Fruit fly (Drosophila melanogaster): ENCODE results near the gene Acp26Aa.

Acp26Aa gene

DNA sequence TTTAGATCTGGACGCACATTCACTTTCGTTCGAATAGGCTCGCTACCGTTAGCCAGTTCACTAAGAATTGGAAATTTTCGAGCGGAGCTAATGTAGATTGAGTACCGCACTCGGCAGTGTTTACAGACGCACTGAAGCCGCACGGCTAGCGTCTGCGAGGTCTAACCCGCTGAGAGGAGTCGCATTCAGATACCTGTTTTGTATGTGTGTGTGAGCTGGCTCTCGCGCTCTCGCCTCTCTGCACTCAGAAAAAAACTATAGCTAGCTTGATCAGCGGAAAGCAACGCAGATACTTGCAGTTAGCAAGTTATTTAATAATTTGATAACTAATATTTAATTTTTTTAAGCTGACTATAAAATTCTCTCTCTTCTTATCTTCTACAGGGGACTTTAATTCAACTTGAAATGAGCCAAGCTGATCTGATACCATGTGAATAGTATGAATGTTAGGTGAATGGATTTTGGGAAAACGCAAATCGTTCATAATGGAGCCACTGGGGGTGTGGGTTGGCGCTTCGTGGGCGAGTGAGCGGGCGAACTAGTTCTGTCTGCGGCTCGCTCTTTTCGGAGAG, 14.2 kb downstream of the Acp26Aa start, which contains the start of gene rau (continued):
- TF ChIP-seq dsx (GFP tag; optimal IDR thresholded peaks at IDR 0.05; ENCODE audit: poor library complexity, severe bottlenecking) (peak; percentile 53), Eip93F (GFP tag; optimal IDR thresholded peaks at IDR 0.05) (peak; percentile 26), CG8119 (GFP tag; IDR thresholded peaks at IDR 0.05) (peak; percentile 82), Met (GFP tag; optimal IDR thresholded peaks at IDR 0.05) (peak; percentile 72), Blimp-1 (GFP tag; optimal IDR thresholded peaks at IDR 0.05) (no peak), salr (GFP tag; optimal IDR thresholded peaks at IDR 0.05) (peak in 1 of 2 experiments; percentile 72), Smox (GFP tag; optimal IDR thresholded peaks at IDR 0.05) (peak; percentile 53), Hr39 (GFP tag; optimal IDR thresholded peaks at IDR 0.05) (peak; percentile 29), CG1621 (tag; optimal IDR thresholded peaks at IDR 0.05) (peak; percentile 23), CG11294 (GFP tag; IDR thresholded peaks at IDR 0.05) (peak; percentile 53; the same call in 1 of the 2 replicates), net (GFP tag; optimal IDR thresholded peaks at IDR 0.05) (peak; percentile 74), CG3032 (tag; optimal IDR thresholded peaks at IDR 0.05) (peak; percentile 79), CG16779 (tag; optimal IDR thresholded peaks at IDR 0.05) (peak; percentile 56), CG31627 (GFP tag; optimal IDR thresholded peaks at IDR 0.05) (peak; percentile 54), OdsH (GFP tag; optimal IDR thresholded peaks at IDR 0.05) (peak; percentile 82), CG32006 (GFP tag; optimal IDR thresholded peaks at IDR 0.05) (peak; percentile 84), Eip75B (GFP tag; optimal IDR thresholded peaks at IDR 0.05) (peak; percentile 69)

DNA sequence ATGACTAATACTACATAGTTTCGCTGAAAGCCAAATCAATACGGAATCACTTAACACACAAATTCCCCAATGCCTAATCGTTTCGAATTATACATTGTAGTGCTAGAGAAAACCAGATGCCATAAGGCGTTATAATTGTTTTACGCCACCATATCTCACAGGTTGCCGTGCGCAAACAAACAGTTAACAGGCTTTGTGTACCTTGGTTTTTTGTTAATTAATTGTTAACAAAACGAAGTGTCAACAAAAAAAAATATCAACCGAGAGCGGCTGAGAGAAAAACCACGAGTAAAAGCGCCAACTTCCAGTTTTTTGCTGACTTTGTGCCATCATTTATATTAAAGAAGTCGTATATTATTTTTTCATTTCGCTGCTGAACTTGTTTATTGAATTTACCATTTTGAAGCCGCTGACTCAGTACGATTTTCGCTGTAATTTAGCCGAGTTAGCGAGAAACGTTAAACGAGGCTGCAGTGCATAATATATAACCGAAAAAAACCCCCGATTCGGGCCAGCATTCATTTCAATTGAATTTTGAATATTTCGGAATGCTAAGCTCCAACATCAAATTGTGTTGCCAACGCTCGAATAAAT, 17.1 kb downstream of the Acp26Aa start:
- peak; percentile 6 for TF ChIP-seq CG34406 (GFP tag; optimal IDR thresholded peaks at IDR 0.05)
- peak; percentile 73 for TF ChIP-seq Eip78C (GFP tag)
- TF ChIP-seq Sox102F (GFP tag; optimal IDR thresholded peaks at IDR 0.05): peak; percentile 22
- TF ChIP-seq Hr4 (GFP tag; optimal IDR thresholded peaks at IDR 0.05): no peak
- no peak for TF ChIP-seq salr (GFP tag; optimal IDR thresholded peaks at IDR 0.05)
- TF ChIP-seq CG11762 (GFP tag; optimal IDR thresholded peaks at IDR 0.05; ENCODE audit: insufficient read depth): no peak
- peak; percentile 95 for TF ChIP-seq fkh (GFP tag; optimal IDR thresholded peaks at IDR 0.05)
- no peak for TF ChIP-seq cyc (GFP tag; optimal IDR thresholded peaks at IDR 0.05)
- TF ChIP-seq svp (GFP tag): peak; percentile 40
- TF ChIP-seq acj6 (GFP tag; optimal IDR thresholded peaks at IDR 0.05): no peak
- TF ChIP-seq CG9139 (GFP tag; optimal IDR thresholded peaks at IDR 0.05): no peak
- no peak for TF ChIP-seq net (GFP tag; optimal IDR thresholded peaks at IDR 0.05)
- 0 out of 3 replicates have a peak, but pooled peaks have one; percentile 26 for TF ChIP-seq CG6163 (GFP tag; IDR thresholded peaks at IDR 0.05)
- peak; percentile 24 for TF ChIP-seq vri (GFP tag; optimal IDR thresholded peaks at IDR 0.05)
- no peak for TF ChIP-seq CG10631 (GFP tag; optimal IDR thresholded peaks at IDR 0.05)
- no peak for TF ChIP-seq topi (GFP tag; optimal IDR thresholded peaks at IDR 0.05)

DNA sequence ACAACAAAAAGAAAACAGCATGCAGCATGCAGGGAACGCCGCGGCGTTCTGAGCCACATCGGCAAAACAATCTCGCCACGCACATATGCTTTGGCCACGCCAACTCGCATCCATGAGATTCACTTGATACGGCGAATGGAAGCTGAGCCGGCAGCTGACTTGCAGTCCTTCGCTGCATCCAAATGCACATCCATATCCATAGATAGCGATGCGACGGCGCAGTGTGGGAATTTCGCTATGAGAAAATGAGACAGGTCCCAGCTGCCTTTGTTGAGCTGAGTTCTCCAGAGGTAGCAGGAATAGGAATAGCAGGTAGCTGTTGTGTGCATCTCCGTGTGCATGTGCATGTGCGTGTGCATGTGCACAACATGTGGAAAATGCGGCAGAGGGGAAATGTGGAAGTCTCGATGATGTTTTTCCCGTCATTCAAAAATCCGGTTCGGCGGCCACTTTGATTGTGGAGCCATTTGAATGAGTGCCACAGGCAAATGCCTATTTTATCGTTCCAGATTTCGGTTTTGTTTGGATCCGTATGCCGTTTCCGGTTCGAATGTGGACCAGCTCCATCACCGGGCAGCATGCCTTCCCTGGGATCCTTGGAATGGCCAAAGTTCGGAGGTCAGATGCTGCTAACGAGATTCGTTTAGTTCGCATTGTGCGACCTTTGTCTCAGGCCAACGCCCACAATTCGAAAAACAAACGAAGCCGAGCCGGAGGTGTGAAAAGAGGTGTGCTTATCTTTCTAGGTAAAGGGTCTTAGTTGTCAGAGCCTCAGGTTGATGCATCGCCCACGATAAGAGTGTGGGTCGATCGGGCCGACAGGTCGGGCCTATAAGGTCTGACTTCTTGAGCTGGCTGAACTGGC, 22.6 kb downstream of the Acp26Aa start:
- TF ChIP-seq Sox102F (GFP tag; optimal IDR thresholded peaks at IDR 0.05) (no peak), Ets96B (tag; optimal IDR thresholded peaks at IDR 0.05) (no peak), CG1621 (tag; optimal IDR thresholded peaks at IDR 0.05) (no peak), vri (GFP tag; optimal IDR thresholded peaks at IDR 0.05) (no peak), Blimp-1 (GFP tag; optimal IDR thresholded peaks at IDR 0.05) (no peak), CG8319 (GFP tag; optimal IDR thresholded peaks at IDR 0.05) (no peak), CG4318 (GFP tag; optimal IDR thresholded peaks at IDR 0.05) (no peak), CG3032 (tag; optimal IDR thresholded peaks at IDR 0.05) (no peak), cyc (GFP tag; optimal IDR thresholded peaks at IDR 0.05) (no peak), Eip75B (GFP tag; optimal IDR thresholded peaks at IDR 0.05) (no peak), OdsH (GFP tag; optimal IDR thresholded peaks at IDR 0.05) (no peak), CG3919 (GFP tag; optimal IDR thresholded peaks at IDR 0.05) (no peak), CG8119 (GFP tag; IDR thresholded peaks at IDR 0.05) (no peak), CG31627 (GFP tag; optimal IDR thresholded peaks at IDR 0.05) (no peak), acj6 (GFP tag; optimal IDR thresholded peaks at IDR 0.05) (no peak), CG6163 (GFP tag; IDR thresholded peaks at IDR 0.05) (no peak), CG9139 (GFP tag; optimal IDR thresholded peaks at IDR 0.05) (no peak), CG16779 (tag; optimal IDR thresholded peaks at IDR 0.05) (no peak), salr (GFP tag; optimal IDR thresholded peaks at IDR 0.05) (no peak), fd59A (GFP tag; optimal IDR thresholded peaks at IDR 0.05) (no peak)

Data from whole organism, prepupa.